Worm (Caenorhabditis elegans) whole organism, young adult: ENCODE results near the gene ZC404.15.
A peak's percentile ranks its signal among the peaks of the same experiment; 100 is the strongest.

Experiments used
- B0019.2 ChIP-seq: fragments of 200-800 bp; sonication (Bioruptor generic); conservative IDR thresholded peaks from 2 replicates; pipeline ENCODE4 v1.3.6; 2022; ENCODE audit warnings: missing genetic modification reagents, missing genetic modification characterization, missing compliant biosample characterization
- B0336.3 ChIP-seq: fragments of 200-800 bp; sonication (Bioruptor generic); IDR thresholded peaks from 2 replicates; pipeline ENCODE4 v1.3.6; 2022; ENCODE audit warnings: missing genetic modification characterization, missing compliant biosample characterization
- C06A6.2 ChIP-seq: fragments of 200-800 bp; sonication (Bioruptor generic); conservative IDR thresholded peaks from 2 replicates; pipeline ENCODE4 v1.3.6; 2022; ENCODE audit warnings: missing genetic modification characterization, missing compliant biosample characterization
- F33H1.4 ChIP-seq: fragments of 200-800 bp; sonication (Bioruptor generic); IDR thresholded peaks from 2 replicates; pipeline ENCODE4 v1.3.6; 2022; ENCODE audit warnings: missing genetic modification reagents, missing genetic modification characterization, missing compliant biosample characterization
- F37B4.10 ChIP-seq: fragments of 200-800 bp; sonication (Bioruptor generic); IDR thresholded peaks from 2 replicates; pipeline ENCODE4 v1.3.6; 2022; ENCODE audit warnings: missing genetic modification characterization, missing compliant biosample characterization
- K11D2.4 ChIP-seq: fragments of 200-800 bp; sonication (Bioruptor generic); IDR thresholded peaks from 2 replicates; pipeline ENCODE4 v1.3.6; 2022; ENCODE audit warnings: missing genetic modification reagents, missing genetic modification characterization, missing compliant biosample characterization
- Y79H2A.3 ChIP-seq: fragments of 200-800 bp; sonication (Bioruptor generic); conservative IDR thresholded peaks from 2 replicates; pipeline ENCODE4 v1.3.6; 2022; ENCODE audit warnings: missing genetic modification reagents, missing genetic modification characterization, missing compliant biosample characterization
- Y95B8A.8 ChIP-seq: fragments of 200-800 bp; sonication (Bioruptor generic); IDR thresholded peaks from 2 replicates; pipeline ENCODE4 v1.3.6; 2022; ENCODE audit warnings: missing genetic modification reagents, missing genetic modification characterization, missing compliant biosample characterization
- ZK185.1 ChIP-seq: sonication (generic microtip); optimal IDR thresholded peaks from 2 replicates; lab custom pipeline; 2016; ENCODE audit warnings: mild to moderate bottlenecking, missing genetic modification characterization, missing compliant biosample characterization; ENCODE audit not compliant: poor library complexity, severe bottlenecking
- aptf-3 ChIP-seq: fragments of 200-800 bp; sonication (Bioruptor generic); IDR thresholded peaks from 2 replicates; pipeline ENCODE4 v1.3.6; 2022; ENCODE audit warnings: missing genetic modification characterization, missing compliant biosample characterization
- athp-1 ChIP-seq: sonication (generic microtip); optimal IDR thresholded peaks from 2 replicates; lab custom pipeline; 2017; ENCODE audit warnings: mild to moderate bottlenecking, missing genetic modification characterization, missing compliant biosample characterization
- bed-1 ChIP-seq: fragments of 200-800 bp; sonication (Bioruptor generic); IDR thresholded peaks from 2 replicates; pipeline ENCODE4 v1.3.6; 2022; ENCODE audit warnings: missing genetic modification reagents, missing genetic modification characterization, missing compliant biosample characterization
- cebp-1 ChIP-seq, 2 experiments: fragments of 200-800 bp in 1 of 2; sonication (Bioruptor generic) in 1 of 2; sonication (generic microtip) in 1 of 2; IDR thresholded peaks in 1 of 2; optimal IDR thresholded peaks in 1 of 2; 2 replicates each; pipeline versions ENCODE4 v1.3.6 to Lab custom; 2017 to 2022; ENCODE audit warnings: missing compliant biosample characterization in 2 of 2, missing genetic modification characterization in 2 of 2, mild to moderate bottlenecking in 1 of 2, missing genetic modification reagents in 1 of 2, moderate library complexity in 1 of 2
- ceh-100 ChIP-seq: fragments of 200-800 bp; sonication (Bioruptor generic); IDR thresholded peaks from 2 replicates; pipeline ENCODE4 v1.3.6; 2022; ENCODE audit warnings: missing genetic modification reagents, missing genetic modification characterization, missing compliant biosample characterization
- ceh-27 ChIP-seq: fragments of 200-800 bp; sonication (Bioruptor generic); optimal IDR thresholded peaks from 2 replicates; lab custom pipeline; 2018; ENCODE audit warnings: mild to moderate bottlenecking, missing genetic modification characterization, moderate library complexity, missing compliant biosample characterization
- chd-7 ChIP-seq: sonication (generic microtip); optimal IDR thresholded peaks from 2 replicates; lab custom pipeline; 2016; ENCODE audit warnings: mild to moderate bottlenecking, missing genetic modification characterization, moderate library complexity, missing compliant biosample characterization
- dpl-1 ChIP-seq: fragments of 150-350 bp; optimal IDR thresholded peaks from 2 replicates; lab custom pipeline; 2014; ENCODE audit warnings: missing biosample characterization, missing genetic modification reagents, missing genetic modification characterization
- ekl-4 ChIP-seq: fragments of 200-800 bp; sonication (Bioruptor generic); IDR thresholded peaks from 2 replicates; pipeline ENCODE4 v1.3.6; 2022; ENCODE audit warnings: missing genetic modification reagents, missing genetic modification characterization, missing compliant biosample characterization
- him-1 ChIP-seq: sonication (generic microtip); optimal IDR thresholded peaks from 2 replicates; lab custom pipeline; 2016; ENCODE audit warnings: missing genotype, missing genetic modification reagents, missing genetic modification characterization, missing compliant biosample characterization
- lin-35 ChIP-seq, 3 experiments: fragments of 150-350 bp in 2 of 3; sonication (generic microtip) in 1 of 3; optimal IDR thresholded peaks; 2 replicates each; lab custom pipeline; 2014 to 2018; ENCODE audit warnings: missing biosample characterization in 3 of 3, missing genetic modification characterization in 3 of 3, missing genetic modification reagents in 3 of 3
- lin-54 ChIP-seq: fragments of 200-800 bp; sonication (Bioruptor generic); optimal IDR thresholded peaks from 2 replicates; lab custom pipeline; 2018; ENCODE audit warnings: mild to moderate bottlenecking, missing genetic modification characterization, missing compliant biosample characterization
- lsl-1 ChIP-seq: fragments of 200-800 bp; sonication (Bioruptor generic); optimal IDR thresholded peaks from 2 replicates; lab custom pipeline; 2018; ENCODE audit warnings: mild to moderate bottlenecking, missing genetic modification characterization, moderate library complexity, missing compliant biosample characterization
- lsy-27 ChIP-seq: sonication (generic microtip); optimal IDR thresholded peaks from 2 replicates; lab custom pipeline; 2017; ENCODE audit warnings: missing genetic modification characterization, mild to moderate bottlenecking, missing compliant biosample characterization, antibody characterized with exemption, missing genotype, borderline replicate concordance; ENCODE audit not compliant: insufficient read depth
- madf-6 ChIP-seq: fragments of 200-800 bp; sonication (Bioruptor generic); IDR thresholded peaks from 2 replicates; pipeline ENCODE4 v1.3.6; 2022; ENCODE audit warnings: missing genetic modification reagents, missing genetic modification characterization, missing compliant biosample characterization
- madf-8 ChIP-seq: fragments of 200-800 bp; sonication (Bioruptor generic); conservative IDR thresholded peaks from 2 replicates; pipeline ENCODE4 v1.3.6; 2022; ENCODE audit warnings: missing genetic modification reagents, missing genetic modification characterization, missing compliant biosample characterization
- mel-28 ChIP-seq: sonication (generic microtip); optimal IDR thresholded peaks from 2 replicates; lab custom pipeline; 2016; ENCODE audit warnings: borderline replicate concordance, mild to moderate bottlenecking, missing genetic modification characterization, missing compliant biosample characterization
- nfyb-1 ChIP-seq: fragments of 200-800 bp; sonication (Bioruptor generic); IDR thresholded peaks from 2 replicates; pipeline ENCODE4 v1.3.6; 2022; ENCODE audit warnings: missing genetic modification reagents, missing genetic modification characterization, missing compliant biosample characterization
- nhr-179 ChIP-seq: sonication (generic microtip); optimal IDR thresholded peaks from 2 replicates; lab custom pipeline; 2016; ENCODE audit warnings: mild to moderate bottlenecking, missing genetic modification characterization, missing compliant biosample characterization
- nhr-27 ChIP-seq: fragments of 200-800 bp; sonication (Bioruptor generic); optimal IDR thresholded peaks from 2 replicates; lab custom pipeline; 2018; ENCODE audit warnings: mild to moderate bottlenecking, missing genetic modification characterization, moderate library complexity, missing compliant biosample characterization
- nhr-80 ChIP-seq: sonication (generic microtip); optimal IDR thresholded peaks from 2 replicates; lab custom pipeline; 2016; ENCODE audit warnings: missing genetic modification characterization, missing compliant biosample characterization
- rcor-1 ChIP-seq: fragments of 200-800 bp; sonication (Bioruptor generic); IDR thresholded peaks from 2 replicates; pipeline ENCODE4 v1.3.6; 2022; ENCODE audit warnings: missing genetic modification reagents, missing genetic modification characterization, missing compliant biosample characterization
- rec-8 ChIP-seq, 2 experiments: sonication (generic microtip); optimal IDR thresholded peaks; 2 replicates each; lab custom pipeline; 2016; ENCODE audit warnings: mild to moderate bottlenecking in 2 of 2, missing genetic modification characterization in 2 of 2, missing genetic modification reagents in 2 of 2, missing genotype in 2 of 2, missing biosample characterization in 1 of 2, missing compliant biosample characterization in 1 of 2, moderate library complexity in 1 of 2
- rpc-1 ChIP-seq, 2 experiments: fragments of 150-350 bp in 1 of 2; sonication (generic microtip) in 1 of 2; optimal IDR thresholded peaks; 2 replicates each; lab custom pipeline; 2014 to 2018; ENCODE audit warnings: missing biosample characterization in 1 of 2, missing genetic modification characterization in 1 of 2, missing genetic modification reagents in 1 of 2, missing genotype in 1 of 2
- sea-2 ChIP-seq: fragments of 200-800 bp; sonication (Bioruptor generic); IDR thresholded peaks from 2 replicates; pipeline ENCODE4 v1.3.6; 2022; ENCODE audit warnings: missing genetic modification characterization, missing compliant biosample characterization
- snpc-1.3 ChIP-seq: sonication (generic microtip); optimal IDR thresholded peaks from 2 replicates; lab custom pipeline; 2017; ENCODE audit warnings: missing genetic modification characterization, mild to moderate bottlenecking, missing compliant biosample characterization, antibody characterized with exemption, moderate library complexity, missing genotype, missing genetic modification reagents; ENCODE audit not compliant: insufficient read depth
- snpc-4 ChIP-seq, 5 experiments: fragments of 150-350 bp in 1 of 5; sonication (generic microtip) in 4 of 5; optimal IDR thresholded peaks; 2 replicates each; lab custom pipeline; 2014 to 2018; ENCODE audit warnings: missing genetic modification characterization in 5 of 5, missing biosample characterization in 3 of 5, antibody characterized with exemption in 2 of 5, mild to moderate bottlenecking in 2 of 5, missing compliant biosample characterization in 2 of 5, missing genotype in 2 of 5, moderate library complexity in 2 of 5, missing genetic modification reagents in 1 of 5
- sptf-2 ChIP-seq: fragments of 200-800 bp; sonication (Bioruptor generic); optimal IDR thresholded peaks from 2 replicates; lab custom pipeline; 2018; ENCODE audit warnings: mild to moderate bottlenecking, missing genetic modification characterization, missing compliant biosample characterization
- tbx-9 ChIP-seq: sonication (generic microtip); optimal IDR thresholded peaks from 2 replicates; lab custom pipeline; 2016; ENCODE audit warnings: borderline replicate concordance, missing genetic modification characterization, inconsistent platforms, missing compliant biosample characterization
- xnd-1 ChIP-seq: sonication (generic microtip); optimal IDR thresholded peaks from 2 replicates; lab custom pipeline; 2016; ENCODE audit warnings: missing genotype, missing genetic modification reagents, missing genetic modification characterization, missing compliant biosample characterization
- ztf-18 ChIP-seq: sonication (generic microtip); optimal IDR thresholded peaks from 2 replicates; lab custom pipeline; 2016; ENCODE audit warnings: missing genotype, mild to moderate bottlenecking, missing genetic modification characterization, missing compliant biosample characterization
- ztf-22 ChIP-seq: fragments of 200-800 bp; sonication (Bioruptor generic); optimal IDR thresholded peaks from 2 replicates; lab custom pipeline; 2018; ENCODE audit warnings: mild to moderate bottlenecking, missing genetic modification characterization, moderate library complexity, missing compliant biosample characterization
- ztf-25 ChIP-seq: fragments of 200-800 bp; sonication (Bioruptor generic); IDR thresholded peaks from 2 replicates; pipeline ENCODE4 v1.3.6; 2022; ENCODE audit warnings: missing genetic modification reagents, missing genetic modification characterization, missing compliant biosample characterization

The ZC404.15 gene

DNA sequence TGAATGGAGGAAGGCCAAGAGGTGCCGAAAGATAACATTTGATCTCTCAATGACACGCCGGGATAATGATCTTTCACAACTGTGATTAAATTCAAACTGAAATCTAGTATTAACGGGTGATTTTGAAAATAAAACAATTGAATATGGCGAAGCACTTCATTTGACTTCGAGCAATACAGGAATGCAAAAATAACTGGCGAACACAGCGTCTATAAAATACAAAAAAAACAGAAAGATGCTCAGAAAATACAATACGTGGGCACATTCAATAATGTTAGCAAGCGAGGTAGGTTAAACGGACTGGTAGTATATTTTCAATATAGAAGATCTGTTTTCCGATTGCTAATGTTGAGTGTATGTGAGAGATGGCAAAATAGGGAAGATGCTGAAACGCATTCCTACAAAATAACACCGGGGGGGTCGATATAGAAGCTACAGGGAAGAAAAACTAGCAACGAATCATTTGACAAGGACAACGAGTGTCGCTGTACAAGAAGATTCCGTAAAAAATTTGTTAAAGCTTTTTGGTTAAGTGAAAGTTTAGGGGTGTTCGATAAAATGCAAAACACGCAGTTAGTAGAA is 2.9 kb downstream of the ZC404.15 start (continued):
- TF ChIP-seq ztf-22: no peak
- TF ChIP-seq aptf-3 (GFP tag; lab: Robert Waterston, UW): 0 out of 2 replicates have a peak, but pooled peaks have one; percentile 49
- TF ChIP-seq Y79H2A.3: peak; percentile 78
- TF ChIP-seq mel-28 (tag; lab: Kevin White, UChicago): no peak
- peak; percentile 57 for TF ChIP-seq lsl-1
- no peak for TF ChIP-seq nhr-27 (tag; lab: Kevin White, UChicago)
- TF ChIP-seq Y95B8A.8 (GFP tag; lab: Robert Waterston, UW): no peak
- no peak for TF ChIP-seq ztf-25 (GFP tag; lab: Robert Waterston, UW)
- TF ChIP-seq F37B4.10: no peak
- peak; percentile 50 for TF ChIP-seq xnd-1
- TF ChIP-seq lsy-27 (tag; lab: Kevin White, UChicago): no peak
- TF ChIP-seq bed-1: no peak
- TF ChIP-seq nhr-179 (tag; lab: Kevin White, UChicago): no peak
- no peak for TF ChIP-seq chd-7 (tag; lab: Kevin White, UChicago)

DNA sequence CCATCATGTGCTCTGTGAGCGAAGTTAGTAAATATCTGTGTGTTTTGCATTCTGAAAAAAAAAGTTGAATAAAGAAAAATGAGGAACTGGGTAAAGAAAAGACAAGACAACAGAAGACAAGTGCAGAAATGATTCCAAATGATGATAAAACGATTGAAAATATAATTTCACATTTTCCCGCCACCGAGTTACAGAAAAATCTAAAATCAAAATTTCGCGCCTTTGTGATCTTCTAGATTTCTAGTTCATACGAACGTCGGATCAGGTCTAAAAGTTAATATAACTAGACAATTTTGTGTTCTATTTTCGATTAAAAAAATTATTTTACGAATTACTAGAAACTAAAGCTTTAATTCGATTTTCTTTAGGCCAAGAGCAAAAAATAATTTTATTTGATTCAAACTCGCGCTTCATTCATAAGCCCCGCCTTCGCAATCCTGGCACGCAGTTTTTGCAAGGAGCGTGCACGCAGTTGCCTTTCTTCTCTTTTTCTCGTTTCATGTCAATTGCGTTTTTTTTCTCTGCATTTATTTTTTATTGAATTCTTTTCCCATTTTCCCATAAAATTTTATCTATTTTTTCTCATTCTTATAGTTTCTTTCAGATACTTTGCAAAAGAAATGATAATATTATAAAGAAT is 4.7 kb downstream of the ZC404.15 start, which contains the start of the genes spn-4 and spe-39:
Gene spn-4 (minus strand): TSS at position 51 of the 640 bp plus-strand sequence.
Gene spe-39 (plus strand): TSS at position 599 of the 640 bp plus-strand sequence.
- TF ChIP-seq F33H1.4 (GFP tag; lab: Robert Waterston, UW): peak; percentile 72
- TF ChIP-seq sptf-2 (GFP tag; lab: Kevin White, UChicago): no peak
- peak; percentile 96 for TF ChIP-seq xnd-1
- peak; percentile 97 for TF ChIP-seq madf-6 (GFP tag; lab: Robert Waterston, UW)
- TF ChIP-seq B0019.2: peak; percentile 72
- no peak for TF ChIP-seq athp-1
- peak in 1 of 2 experiments; percentile 4 for TF ChIP-seq rec-8 (tag; optimal IDR thresholded peaks at IDR 0.05; lab: Kevin White, UChicago)
- TF ChIP-seq snpc-1.3 (tag; lab: Kevin White, UChicago): peak; percentile 27
- TF ChIP-seq snpc-4 (GFP tag; optimal IDR thresholded peaks at IDR 0.05; lab: Kevin White, UChicago): no peak
- peak in 2 of 4 experiments; percentile 50 to 55 for TF ChIP-seq snpc-4 (tag; optimal IDR thresholded peaks at IDR 0.05; lab: Kevin White, UChicago)
- peak; percentile 89 for TF ChIP-seq lin-54 (GFP tag; lab: Kevin White, UChicago)
- peak; percentile 96 for TF ChIP-seq madf-8 (GFP tag; lab: Robert Waterston, UW)
- 0 out of 2 replicates have a peak, but pooled peaks have one; percentile 41 for TF ChIP-seq nfyb-1 (GFP tag; lab: Robert Waterston, UW)
- TF ChIP-seq lin-35 (GFP tag; optimal IDR thresholded peaks at IDR 0.05; lab: Kevin White, UChicago): peak; percentile 40 to 83 (median 47)
- peak; percentile 65 for TF ChIP-seq ekl-4 (GFP tag; lab: Robert Waterston, UW)
- TF ChIP-seq Y95B8A.8 (GFP tag; lab: Robert Waterston, UW): 0 out of 2 replicates have a peak, but pooled peaks have one; percentile 14
- TF ChIP-seq rpc-1 (optimal IDR thresholded peaks at IDR 0.05; lab: Kevin White, UChicago): peak; percentile 48
- TF ChIP-seq rpc-1 (tag; optimal IDR thresholded peaks at IDR 0.05; lab: Kevin White, UChicago): no peak
- TF ChIP-seq C06A6.2 (GFP tag; lab: Robert Waterston, UW): 0 out of 2 replicates have a peak, but pooled peaks have one; percentile 43
- no peak for TF ChIP-seq tbx-9 (tag; lab: Kevin White, UChicago)
- TF ChIP-seq B0336.3 (GFP tag; lab: Robert Waterston, UW): peak; percentile 76
- TF ChIP-seq cebp-1 (GFP tag; IDR thresholded peaks at IDR 0.05; lab: Robert Waterston, UW): no peak
- peak; percentile 60 for TF ChIP-seq cebp-1 (tag; optimal IDR thresholded peaks at IDR 0.05; lab: Kevin White, UChicago)
- peak; percentile 81 for TF ChIP-seq dpl-1 (GFP tag; lab: Kevin White, UChicago)
- TF ChIP-seq ZK185.1 (tag; lab: Kevin White, UChicago): peak; percentile 78
- TF ChIP-seq him-1 (tag; lab: Kevin White, UChicago): no peak
- no peak for TF ChIP-seq sea-2
- TF ChIP-seq ceh-27: peak; percentile 28
- TF ChIP-seq ceh-100 (GFP tag; lab: Robert Waterston, UW): peak; percentile 55; the same call in 1 of the 2 replicates
- 0 out of 2 replicates have a peak, but pooled peaks have one; percentile 36 for TF ChIP-seq K11D2.4 (GFP tag; lab: Robert Waterston, UW)
- peak; percentile 8 for TF ChIP-seq nhr-80 (tag; lab: Kevin White, UChicago)
- TF ChIP-seq rcor-1 (GFP tag; lab: Robert Waterston, UW): 0 out of 2 replicates have a peak, but pooled peaks have one; percentile 49
- peak; percentile 61 for TF ChIP-seq Y79H2A.3
- peak; percentile 17 for TF ChIP-seq ztf-18 (tag; lab: Kevin White, UChicago)
